Fruit fly (Drosophila melanogaster) whole organism, embryonic: ENCODE results near the gene sud1.
A peak's percentile ranks its signal among the peaks of the same experiment; 100 is the strongest.

Source experiments
- CG11093 ChIP-seq: fragments of 200-800 bp; sonication (Bioruptor generic); IDR thresholded peaks from 3 replicates; pipeline ENCODE4 v1.3.6; 2022; ENCODE audit warnings: missing biosample characterization, missing genetic modification characterization
- CG1233 ChIP-seq: fragments of 200-800 bp; sonication (Bioruptor generic); optimal IDR thresholded peaks from 4 replicates; lab custom pipeline; 2018; ENCODE audit warnings: missing biosample characterization, mild to moderate bottlenecking, missing genetic modification characterization
- CG13775 ChIP-seq: fragments of 200-800 bp; sonication (Bioruptor generic); optimal IDR thresholded peaks from 3 replicates; lab custom pipeline; 2017; ENCODE audit warnings: missing biosample characterization, mild to moderate bottlenecking, missing genetic modification characterization
- CG15073 ChIP-seq: fragments of 200-800 bp; sonication (Bioruptor generic); optimal IDR thresholded peaks from 2 replicates; lab custom pipeline; 2016; ENCODE audit warnings: missing biosample characterization, missing genetic modification characterization
- CG31224 ChIP-seq: fragments of 200-800 bp; sonication (Bioruptor generic); IDR thresholded peaks from 2 replicates; pipeline ENCODE4 v1.3.6; 2022; ENCODE audit warnings: missing biosample characterization, missing genetic modification characterization
- CG32772 ChIP-seq: fragments of 200-800 bp; sonication (Bioruptor generic); IDR thresholded peaks from 2 replicates; pipeline ENCODE4 v1.3.6; 2022; ENCODE audit warnings: missing biosample characterization, missing genetic modification characterization
- CG3995 ChIP-seq: fragments of 200-800 bp; sonication (Bioruptor generic); optimal IDR thresholded peaks from 3 replicates; lab custom pipeline; 2016; ENCODE audit warnings: missing biosample characterization, missing genetic modification characterization
- CG4424 ChIP-seq: fragments of 200-800 bp; sonication (Bioruptor generic); optimal IDR thresholded peaks from 3 replicates; lab custom pipeline; 2016; ENCODE audit warnings: missing biosample characterization, missing genetic modification characterization
- CG6765 ChIP-seq: fragments of 200-800 bp; sonication (Bioruptor generic); optimal IDR thresholded peaks from 3 replicates; lab custom pipeline; 2017; ENCODE audit warnings: missing biosample characterization, mild to moderate bottlenecking, missing genetic modification characterization
- CG8944 ChIP-seq: fragments of 200-800 bp; sonication (Bioruptor generic); optimal IDR thresholded peaks from 3 replicates; lab custom pipeline; 2016; ENCODE audit warnings: missing biosample characterization, missing genetic modification characterization
- CG9215 ChIP-seq: fragments of 200-800 bp; sonication (Bioruptor generic); IDR thresholded peaks from 2 replicates; pipeline ENCODE4 v1.3.6; 2022; ENCODE audit warnings: missing biosample characterization, missing genetic modification characterization
- CG9797 ChIP-seq: fragments of 200-800 bp; sonication (Bioruptor generic); optimal IDR thresholded peaks from 3 replicates; lab custom pipeline; 2018; ENCODE audit warnings: missing biosample characterization, mild to moderate bottlenecking, missing genetic modification characterization
- CTCF ChIP-seq: fragments of 200-800 bp; sonication (Bioruptor generic); optimal IDR thresholded peaks from 2 replicates; lab custom pipeline; 2017; ENCODE audit warnings: missing biosample characterization, mild to moderate bottlenecking, missing genetic modification characterization, moderate library complexity
- Dad ChIP-seq: fragments of 200-800 bp; sonication (Bioruptor generic); optimal IDR thresholded peaks from 3 replicates; lab custom pipeline; 2016; ENCODE audit warnings: missing biosample characterization, missing genetic modification characterization
- E2f1 ChIP-seq: fragments of 200-800 bp; sonication (Bioruptor generic); IDR thresholded peaks from 2 replicates; pipeline ENCODE4 v1.3.6; 2022; ENCODE audit warnings: missing biosample characterization, missing genetic modification characterization
- Hey ChIP-seq: fragments of 200-800 bp; sonication (Bioruptor generic); optimal IDR thresholded peaks from 3 replicates; lab custom pipeline; 2018; ENCODE audit warnings: missing biosample characterization, mild to moderate bottlenecking, missing genetic modification characterization
- HmgZ ChIP-seq: fragments of 200-800 bp; sonication (Bioruptor generic); optimal IDR thresholded peaks from 2 replicates; lab custom pipeline; 2018; ENCODE audit warnings: missing biosample characterization, mild to moderate bottlenecking, missing genetic modification characterization
- Lhr ChIP-seq: fragments of 200-800 bp; sonication (Bioruptor generic); optimal IDR thresholded peaks from 3 replicates; lab custom pipeline; 2017; ENCODE audit warnings: mild to moderate bottlenecking, missing biosample characterization, missing genetic modification reagents, missing genetic modification characterization
- Lpt ChIP-seq: fragments of >200 bp; optimal IDR thresholded peaks from 2 replicates; lab custom pipeline; 2018; ENCODE audit warnings: missing biosample characterization, missing genetic modification characterization
- Mad ChIP-seq: fragments of 200-800 bp; sonication (Bioruptor generic); optimal IDR thresholded peaks from 2 replicates; lab custom pipeline; 2016; ENCODE audit warnings: missing biosample characterization, missing genetic modification characterization
- Rfx ChIP-seq: fragments of 200-800 bp; sonication (Bioruptor generic); IDR thresholded peaks from 2 replicates; pipeline ENCODE4 v1.3.6; 2022; ENCODE audit warnings: missing biosample characterization, missing genetic modification characterization
- Side ChIP-seq: fragments of 200-800 bp; sonication (Bioruptor generic); optimal IDR thresholded peaks from 2 replicates; lab custom pipeline; 2016; ENCODE audit warnings: missing biosample characterization, missing genetic modification characterization
- Sox100B ChIP-seq: fragments of 200-800 bp; sonication (Bioruptor generic); optimal IDR thresholded peaks from 3 replicates; lab custom pipeline; 2018; ENCODE audit warnings: missing biosample characterization, mild to moderate bottlenecking, missing genetic modification characterization
- amos ChIP-seq: fragments of 200-800 bp; sonication (Bioruptor generic); IDR thresholded peaks from 2 replicates; pipeline ENCODE4 v1.3.6; 2022; ENCODE audit warnings: missing biosample characterization, missing genetic modification characterization; ENCODE audit not compliant: partially characterized antibody
- aop ChIP-seq: fragments of 200-800 bp; sonication (Bioruptor generic); IDR thresholded peaks from 2 replicates; pipeline ENCODE4 v1.3.6; 2022; ENCODE audit warnings: missing biosample characterization, missing genetic modification characterization
- ash1 ChIP-seq: fragments of 200-800 bp; sonication (Bioruptor generic); optimal IDR thresholded peaks from 2 replicates; lab custom pipeline; 2018; ENCODE audit warnings: missing biosample characterization, mild to moderate bottlenecking, missing genetic modification characterization
- ato ChIP-seq: fragments of 200-800 bp; sonication (Bioruptor generic); IDR thresholded peaks from 2 replicates; pipeline ENCODE4 v1.3.6; 2022; ENCODE audit warnings: missing biosample characterization, missing genetic modification characterization; ENCODE audit not compliant: partially characterized antibody
- bbx ChIP-seq: fragments of 200-800 bp; sonication (Bioruptor generic); IDR thresholded peaks from 2 replicates; pipeline ENCODE4 v1.3.6; 2022; ENCODE audit warnings: missing biosample characterization, missing genetic modification characterization; ENCODE audit not compliant: partially characterized antibody
- btn ChIP-seq: fragments of 200-800 bp; sonication (Bioruptor generic); optimal IDR thresholded peaks from 2 replicates; lab custom pipeline; 2016; ENCODE audit warnings: missing biosample characterization, missing genetic modification characterization
- dan ChIP-seq: fragments of 200-800 bp; sonication (Bioruptor generic); IDR thresholded peaks from 2 replicates; pipeline ENCODE4 v1.3.6; 2022; ENCODE audit warnings: missing biosample characterization, missing genetic modification characterization
- gem ChIP-seq: fragments of 200-800 bp; sonication (Bioruptor generic); optimal IDR thresholded peaks from 2 replicates; lab custom pipeline; 2019; ENCODE audit warnings: missing biosample characterization, mild to moderate bottlenecking, missing genetic modification characterization, moderate library complexity
- gfzf ChIP-seq: fragments of 200-800 bp; sonication (Bioruptor generic); optimal IDR thresholded peaks from 2 replicates; lab custom pipeline; 2016; ENCODE audit warnings: missing biosample characterization, mild to moderate bottlenecking, missing genetic modification characterization, moderate library complexity
- jumu ChIP-seq: fragments of 200-800 bp; sonication (Bioruptor generic); optimal IDR thresholded peaks from 3 replicates; lab custom pipeline; 2016; ENCODE audit warnings: missing biosample characterization, missing genetic modification characterization
- luna ChIP-seq: fragments of 200-800 bp; sonication (Bioruptor generic); optimal IDR thresholded peaks from 2 replicates; lab custom pipeline; 2016; ENCODE audit warnings: missing biosample characterization, missing genetic modification characterization
- nom ChIP-seq: fragments of 200-800 bp; sonication (Bioruptor generic); optimal IDR thresholded peaks from 2 replicates; lab custom pipeline; 2017; ENCODE audit warnings: missing biosample characterization, missing genetic modification characterization, mild to moderate bottlenecking, moderate library complexity, missing genetic modification reagents
- p53 ChIP-seq: fragments of 200-800 bp; sonication (Bioruptor generic); optimal IDR thresholded peaks from 2 replicates; lab custom pipeline; 2016; ENCODE audit warnings: missing biosample characterization, missing genetic modification characterization
- pan ChIP-seq, 4 experiments: fragments of >200 bp in 3 of 4; fragments of 200-800 bp in 1 of 4; sonication (Bioruptor generic) in 1 of 4; optimal IDR thresholded peaks in 3 of 4; IDR thresholded peaks in 1 of 4; 2 replicates each; pipeline versions ENCODE4 v1.3.6 to Lab custom; 2017 to 2022; ENCODE audit warnings: missing biosample characterization in 2 of 4, missing genetic modification characterization in 2 of 4, mixed read lengths in 1 of 4
- pho ChIP-seq: fragments of 200-800 bp; sonication (Bioruptor generic); optimal IDR thresholded peaks from 2 replicates; lab custom pipeline; 2016; ENCODE audit warnings: missing biosample characterization, missing genetic modification characterization
- pnt ChIP-seq: fragments of 200-800 bp; sonication (Bioruptor generic); optimal IDR thresholded peaks from 3 replicates; lab custom pipeline; 2016; ENCODE audit warnings: missing biosample characterization, missing genetic modification characterization
- psq ChIP-seq: fragments of 200-800 bp; sonication (Bioruptor generic); optimal IDR thresholded peaks from 2 replicates; lab custom pipeline; 2017; ENCODE audit warnings: missing biosample characterization, missing genetic modification characterization
- row ChIP-seq: fragments of 200-800 bp; sonication (Bioruptor generic); IDR thresholded peaks from 3 replicates; pipeline ENCODE4 v1.3.6; 2022; ENCODE audit warnings: missing biosample characterization, missing genetic modification characterization
- sd ChIP-seq: fragments of 200-800 bp; sonication (Bioruptor generic); optimal IDR thresholded peaks from 3 replicates; lab custom pipeline; 2018; ENCODE audit warnings: missing biosample characterization, mild to moderate bottlenecking, missing genetic modification characterization, moderate library complexity
- sna ChIP-seq: fragments of 200-800 bp; sonication (Bioruptor generic); IDR thresholded peaks from 2 replicates; pipeline ENCODE4 v1.3.6; 2022; ENCODE audit warnings: missing biosample characterization, missing genetic modification characterization; ENCODE audit not compliant: partially characterized antibody
- sqz ChIP-seq: fragments of 200-800 bp; sonication (Bioruptor generic); optimal IDR thresholded peaks from 3 replicates; lab custom pipeline; 2018; ENCODE audit warnings: missing biosample characterization, mild to moderate bottlenecking, missing genetic modification characterization
- stc ChIP-seq: fragments of 200-800 bp; sonication (Bioruptor generic); IDR thresholded peaks from 2 replicates; pipeline ENCODE4 v1.3.6; 2022; ENCODE audit warnings: missing biosample characterization, missing genetic modification characterization
- tgo ChIP-seq: fragments of 200-800 bp; sonication (Bioruptor generic); IDR thresholded peaks from 3 replicates; pipeline ENCODE4 v1.3.6; 2022; ENCODE audit warnings: missing biosample characterization, missing genetic modification characterization
- tin ChIP-seq: fragments of 200-800 bp; sonication (Bioruptor generic); optimal IDR thresholded peaks from 3 replicates; lab custom pipeline; 2016; ENCODE audit warnings: missing biosample characterization, missing genetic modification characterization
- tll ChIP-seq, 2 experiments: fragments of 200-800 bp in 1 of 2; fragments of >200 bp in 1 of 2; sonication (Bioruptor generic) in 1 of 2; optimal IDR thresholded peaks; 2 replicates each; lab custom pipeline; 2017 to 2019; ENCODE audit warnings: missing biosample characterization in 2 of 2, missing genetic modification characterization in 2 of 2, mild to moderate bottlenecking in 1 of 2, moderate library complexity in 1 of 2
- trem ChIP-seq: fragments of 200-800 bp; optimal IDR thresholded peaks from 3 replicates; lab custom pipeline; 2019; ENCODE audit warnings: missing biosample characterization, mild to moderate bottlenecking, missing genetic modification characterization, moderate library complexity

sud1 gene

dm6 chr3R:24917814-24918636 lies at the start of gene sud1, which contains the start of the genes PIG-S and CG11168 (continued):
- no peak for TF ChIP-seq pan (optimal IDR thresholded peaks at IDR 0.05; lab: Kevin White, UChicago)
- TF ChIP-seq pan (GFP tag; optimal IDR thresholded peaks at IDR 0.05 in 1 of 2, IDR thresholded peaks at IDR 0.05 in 1 of 2), result peak in 1 of 2 experiments; percentile 62
- peak; percentile 53 for TF ChIP-seq CG4424 (GFP tag; lab: Kevin White, UChicago)
- TF ChIP-seq Hey, result no peak
- TF ChIP-seq sd (tag; lab: Kevin White, UChicago), result peak; percentile 94
- TF ChIP-seq HmgZ (tag; lab: Kevin White, UChicago), result peak; percentile 64
- TF ChIP-seq CG31224 (GFP tag; lab: Robert Waterston, UW), result peak; percentile 32; the same call in 1 of the 2 replicates
- 0 out of 2 replicates have a peak, but pooled peaks have one; percentile 29 for TF ChIP-seq ato (GFP tag; lab: Robert Waterston, UW)
- no peak for TF ChIP-seq jumu (GFP tag; lab: Kevin White, UChicago)
- TF ChIP-seq Side, result no peak
- peak; percentile 57 for TF ChIP-seq tin
- peak; percentile 66 for TF ChIP-seq CG13775 (GFP tag; lab: Kevin White, UChicago)
- no peak for TF ChIP-seq Lpt (GFP tag; lab: Kevin White, UChicago)
- no peak for TF ChIP-seq pnt (GFP tag; lab: Kevin White, UChicago)
- peak; percentile 55 for TF ChIP-seq CG32772
- no peak for TF ChIP-seq aop (GFP tag; lab: Robert Waterston, UW)
- peak; percentile 82 for TF ChIP-seq amos
- TF ChIP-seq bbx, result peak; percentile 68
- TF ChIP-seq CG8944, result no peak
- TF ChIP-seq p53 (GFP tag; lab: Kevin White, UChicago), result no peak
- TF ChIP-seq ash1 (GFP tag; lab: Kevin White, UChicago), result no peak
- TF ChIP-seq CG11093 (GFP tag; lab: Robert Waterston, UW), result no peak
- TF ChIP-seq nom (GFP tag; lab: Kevin White, UChicago), result no peak
- no peak for TF ChIP-seq CTCF (GFP tag; lab: Kevin White, UChicago)
- TF ChIP-seq sqz (GFP tag; lab: Kevin White, UChicago), result peak; percentile 79
- peak; percentile 1 for TF ChIP-seq gfzf (GFP tag; lab: Kevin White, UChicago)
- peak; percentile 73 for TF ChIP-seq trem (tag; lab: Kevin White, UChicago)
- TF ChIP-seq stc (GFP tag; lab: Robert Waterston, UW), result no peak
- TF ChIP-seq CG1233, result no peak
- no peak for TF ChIP-seq CG15073
- peak; percentile 79 for TF ChIP-seq Rfx (GFP tag; lab: Robert Waterston, UW)
- peak; percentile 78 for TF ChIP-seq tgo (GFP tag; lab: Robert Waterston, UW)
- peak; percentile 69 for TF ChIP-seq CG9215 (GFP tag; lab: Robert Waterston, UW)
- TF ChIP-seq btn, result no peak
- TF ChIP-seq Mad, result no peak
- no peak for TF ChIP-seq CG6765 (GFP tag; lab: Kevin White, UChicago)
- no peak for TF ChIP-seq Dad (GFP tag; lab: Kevin White, UChicago)
- peak; percentile 91 for TF ChIP-seq sna (GFP tag; lab: Robert Waterston, UW)
- TF ChIP-seq gem, result peak; percentile 82
- TF ChIP-seq luna (GFP tag; lab: Kevin White, UChicago), result no peak
- TF ChIP-seq row (GFP tag; lab: Robert Waterston, UW), result peak; percentile 96
- peak; percentile 20 for TF ChIP-seq CG9797 (GFP tag; lab: Kevin White, UChicago)
- peak; percentile 25 for TF ChIP-seq psq (GFP tag; lab: Kevin White, UChicago)
- TF ChIP-seq CG3995 (GFP tag; lab: Kevin White, UChicago), result peak; percentile 60
- TF ChIP-seq pho (GFP tag; lab: Kevin White, UChicago), result no peak
- TF ChIP-seq Lhr (GFP tag; lab: Kevin White, UChicago), result peak; percentile 27
- no peak for TF ChIP-seq dan
- peak in 1 of 2 experiments; percentile 16 for TF ChIP-seq tll (GFP tag; optimal IDR thresholded peaks at IDR 0.05; lab: Kevin White, UChicago)
- TF ChIP-seq E2f1 (GFP tag; lab: Robert Waterston, UW), result 0 out of 2 replicates have a peak, but pooled peaks have one; percentile 30
- no peak for TF ChIP-seq Sox100B (GFP tag; lab: Kevin White, UChicago)
